Worm (Caenorhabditis elegans) whole organism, L1 larva: ENCODE data around the gene Y37D8A.4.

Experiments used
- alr-1 ChIP-seq: fragments of 200-800 bp; sonication (Bioruptor generic); optimal IDR thresholded peaks from 2 replicates; lab custom pipeline; 2018; ENCODE audit warnings: borderline replicate concordance, mild to moderate bottlenecking, missing genetic modification characterization, missing compliant biosample characterization
- ceh-8 ChIP-seq: fragments of 200-800 bp; sonication (Bioruptor generic); optimal IDR thresholded peaks from 2 replicates; lab custom pipeline; 2018; ENCODE audit warnings: mild to moderate bottlenecking, missing genetic modification characterization, moderate library complexity, missing compliant biosample characterization
- dpl-1 ChIP-seq, 3 experiments: fragments of 150-350 bp in 2 of 3; sonication (generic microtip) in 1 of 3; optimal IDR thresholded peaks; 2 replicates each; lab custom pipeline; 2014 to 2017; ENCODE audit warnings: missing biosample characterization in 3 of 3, missing genetic modification characterization in 3 of 3, missing genetic modification reagents in 3 of 3
- efl-1 ChIP-seq, 4 experiments: fragments of 150-350 bp; optimal IDR thresholded peaks in 3 of 4; peaks in 1 of 4; 1 replicate in 1 of 4; 2 replicates in 3 of 4; lab custom pipeline; 2014; ENCODE audit warnings: missing biosample characterization in 2 of 4, missing genetic modification characterization in 2 of 4, missing genetic modification reagents in 2 of 4
- mdl-1 ChIP-seq, 2 experiments: fragments of 150-350 bp; optimal IDR thresholded peaks; 2 replicates each; lab custom pipeline; 2014 to 2017; ENCODE audit warnings: missing biosample characterization in 2 of 2, missing genetic modification characterization in 2 of 2, inconsistent platforms in 1 of 2
- nhr-11 ChIP-seq: fragments of 150-350 bp; optimal IDR thresholded peaks from 2 replicates; lab custom pipeline; 2014; ENCODE audit warnings: missing biosample characterization, missing genetic modification characterization
- nhr-237 ChIP-seq: fragments of 150-350 bp; optimal IDR thresholded peaks from 2 replicates; lab custom pipeline; 2014; ENCODE audit warnings: missing biosample characterization, missing genetic modification characterization
- nhr-76 ChIP-seq: sonication (generic microtip); optimal IDR thresholded peaks from 2 replicates; lab custom pipeline; 2017; ENCODE audit warnings: missing biosample characterization, missing genetic modification characterization
- nhr-90 ChIP-seq: sonication (generic microtip); optimal IDR thresholded peaks from 2 replicates; lab custom pipeline; 2016; ENCODE audit warnings: mild to moderate bottlenecking, missing genetic modification characterization, missing compliant biosample characterization; ENCODE audit not compliant: poor library complexity
- skn-1 ChIP-seq: fragments of 150-350 bp; optimal IDR thresholded peaks from 2 replicates; lab custom pipeline; 2014; ENCODE audit warnings: missing biosample characterization, missing genetic modification characterization
- snpc-4 ChIP-seq: fragments of 150-350 bp; optimal IDR thresholded peaks from 2 replicates; lab custom pipeline; 2014; ENCODE audit warnings: missing biosample characterization, missing genetic modification characterization
- unc-62 ChIP-seq: fragments of 150-350 bp; optimal IDR thresholded peaks from 2 replicates; lab custom pipeline; 2014; ENCODE audit warnings: missing biosample characterization, missing genetic modification reagents, missing genetic modification characterization
- ztf-11 ChIP-seq, 2 experiments: sonication (generic microtip); optimal IDR thresholded peaks; 2 replicates each; lab custom pipeline; 2016 to 2017; ENCODE audit warnings: missing genetic modification characterization in 2 of 2, missing biosample characterization in 1 of 2, missing compliant biosample characterization in 1 of 2
- ztf-4 ChIP-seq: fragments of 150-350 bp; optimal IDR thresholded peaks from 2 replicates; lab custom pipeline; 2014; ENCODE audit warnings: missing biosample characterization, missing genetic modification characterization

DNA sequence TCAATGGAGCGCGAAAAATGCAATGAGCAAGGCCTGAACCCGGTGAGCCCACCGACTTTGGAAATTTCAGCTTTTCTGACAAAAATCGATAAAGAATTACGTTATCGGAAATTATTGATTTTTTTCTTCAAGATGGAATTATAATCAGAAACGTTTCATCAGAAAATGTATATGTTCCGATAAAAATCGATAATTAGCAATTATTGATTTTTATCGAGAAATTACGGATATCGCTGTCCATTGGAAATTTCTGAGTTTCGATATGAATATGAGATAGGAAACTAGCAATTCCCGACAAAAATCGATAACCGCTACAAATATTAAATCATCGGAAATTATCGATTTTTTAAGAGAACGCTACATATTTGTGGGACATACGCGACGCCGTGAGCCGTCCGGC is 44.6 kb downstream of the Y37D8A.4 start:
- no peak for TF ChIP-seq mdl-1 (tag; optimal IDR thresholded peaks at IDR 0.05; lab: Kevin White, UChicago)
- no peak for TF ChIP-seq ztf-11 (tag; optimal IDR thresholded peaks at IDR 0.05; lab: Kevin White, UChicago)
- TF ChIP-seq dpl-1 (GFP tag; optimal IDR thresholded peaks at IDR 0.05; lab: Kevin White, UChicago), result no peak
- no peak for TF ChIP-seq snpc-4 (tag; lab: Kevin White, UChicago)
- TF ChIP-seq alr-1 (tag; lab: Kevin White, UChicago), result no peak
- TF ChIP-seq nhr-90 (tag; lab: Kevin White, UChicago), result no peak
- TF ChIP-seq skn-1 (tag; lab: Kevin White, UChicago), result no peak
- no peak for TF ChIP-seq nhr-11
- TF ChIP-seq unc-62 (GFP tag; lab: Kevin White, UChicago), result no peak
- no peak for TF ChIP-seq efl-1 (optimal IDR thresholded peaks at IDR 0.05; lab: Kevin White, UChicago)
- no peak for TF ChIP-seq efl-1 (GFP tag; optimal IDR thresholded peaks at IDR 0.05 in 1 of 2; lab: Kevin White, UChicago)
- TF ChIP-seq nhr-76 (tag; lab: Kevin White, UChicago), result no peak
- no peak for TF ChIP-seq nhr-237
- no peak for TF ChIP-seq ztf-4 (tag; lab: Kevin White, UChicago)
- TF ChIP-seq ceh-8 (GFP tag; lab: Kevin White, UChicago), result no peak
